Worm (Caenorhabditis elegans) whole organism, late embryonic: ENCODE data around the gene C46E10.1.

Experiments
- F13H6.1 ChIP-seq: sonication (generic microtip); optimal IDR thresholded peaks from 2 replicates; lab custom pipeline; 2016; ENCODE audit warnings: missing genetic modification characterization, missing compliant biosample characterization
- ceh-2 ChIP-seq: sonication (generic microtip); optimal IDR thresholded peaks from 2 replicates; lab custom pipeline; 2016; ENCODE audit warnings: missing genotype, missing genetic modification characterization, missing compliant biosample characterization
- madf-2 ChIP-seq: sonication (generic microtip); optimal IDR thresholded peaks from 2 replicates; lab custom pipeline; 2017; ENCODE audit warnings: missing genetic modification characterization, missing compliant biosample characterization
- ref-2 ChIP-seq: sonication (generic microtip); optimal IDR thresholded peaks from 2 replicates; lab custom pipeline; 2016; ENCODE audit warnings: missing genetic modification characterization, missing compliant biosample characterization
- unc-86 ChIP-seq: sonication (generic microtip); optimal IDR thresholded peaks from 2 replicates; lab custom pipeline; 2016; ENCODE audit warnings: missing genetic modification characterization, missing compliant biosample characterization

ce11 chrII:3757499-3757898 lies 33.5 kb downstream of the C46E10.1 start, which contains the start of gene srx-111:
- TF ChIP-seq ceh-2 (tag; lab: Kevin White, UChicago) (no peak), madf-2 (no peak), ref-2 (no peak), F13H6.1 (tag; lab: Kevin White, UChicago) (no peak), unc-86 (no peak)
